Fruit fly (Drosophila melanogaster) S2 (cell line): ENCODE data around the gene CG6511.

Experiments
- CG8478 ChIP-seq: fragments of >200 bp; optimal IDR thresholded peaks from 2 replicates; lab custom pipeline; 2018
- CTCF ChIP-seq, 2 experiments: fragments of >200 bp; optimal IDR thresholded peaks; 2 replicates each; lab custom pipeline; 2018

- TF ChIP-seq CG8478 (no peak), CTCF (optimal IDR thresholded peaks at IDR 0.05; lab: Kevin White, UChicago) (no peak)
Observed at dm6 chr3L:8749676-8750654, 28.8 kb downstream of the CG6511 start, which contains the start of gene CG13306.
